Fruit fly (Drosophila melanogaster): ENCODE data around the gene Mec2.

Gene Mec2

dm6 chrX:19239365-19239764 is 51.5 kb downstream of the Mec2 start:
- no peak for TF ChIP-seq foxo (GFP tag; optimal IDR thresholded peaks at IDR 0.05)
- no peak for TF ChIP-seq dl (GFP tag; optimal IDR thresholded peaks at IDR 0.05; ENCODE audit: insufficient read depth in 1 of 2, partially characterized antibody in 2 of 2)
- TF ChIP-seq ey (GFP tag; optimal IDR thresholded peaks at IDR 0.05): no peak
- TF ChIP-seq br (GFP tag; optimal IDR thresholded peaks at IDR 0.05): no peak
- TF ChIP-seq Rel (GFP tag; optimal IDR thresholded peaks at IDR 0.05): no peak
- TF ChIP-seq Rel (tag; optimal IDR thresholded peaks at IDR 0.05): no peak
- no peak for TF ChIP-seq fru (GFP tag; optimal IDR thresholded peaks at IDR 0.05)
- no peak for TF ChIP-seq dmrt93B (GFP tag; optimal IDR thresholded peaks at IDR 0.05)
- TF ChIP-seq Hr78 (GFP tag; optimal IDR thresholded peaks at IDR 0.05): no peak
- TF ChIP-seq dsf (GFP tag; optimal IDR thresholded peaks at IDR 0.05; ENCODE audit: borderline replicate concordance): no peak
- TF ChIP-seq N (GFP tag; optimal IDR thresholded peaks at IDR 0.05): no peak
- TF ChIP-seq Dfd (GFP tag; optimal IDR thresholded peaks at IDR 0.05): no peak
- TF ChIP-seq h (GFP tag; optimal IDR thresholded peaks at IDR 0.05): no peak
- no peak for TF ChIP-seq Abd-B (GFP tag; optimal IDR thresholded peaks at IDR 0.05)
- no peak for TF ChIP-seq Dif (GFP tag; optimal IDR thresholded peaks at IDR 0.05; ENCODE audit: partially characterized antibody)
- no peak for TF ChIP-seq CG32264 (GFP tag; optimal IDR thresholded peaks at IDR 0.05)
- TF ChIP-seq usp (GFP tag; optimal IDR thresholded peaks at IDR 0.05): no peak
- TF ChIP-seq Myc (optimal IDR thresholded peaks at IDR 0.05): no peak
